Worm (Caenorhabditis elegans): ENCODE measurements around the gene R151.2.
A peak's percentile ranks its signal among the peaks of the same experiment; 100 is the strongest.

The R151.2 gene

ce11 chrIII:7197973-7198372 lies 11.8 kb upstream of the R151.2 start, which contains the start of gene exos-9:
exos-9 (minus strand) TSS chrIII:7198073.
- TF ChIP-seq nhr-11 (tag; optimal IDR thresholded peaks at IDR 0.05) (no peak), aha-1 (tag) (peak; percentile 31)

ce11 chrIII:7198838-7199237 lies 10.9 kb upstream of the R151.2 start, which contains the start of gene pfd-5:
pfd-5 (minus strand) TSS chrIII:7198884.
- peak; percentile 57 for TF ChIP-seq unc-130 (GFP tag; optimal IDR thresholded peaks at IDR 0.05)
- TF ChIP-seq mep-1 (tag; optimal IDR thresholded peaks at IDR 0.05), result peak; percentile 41
- TF ChIP-seq lin-38 (GFP tag; IDR thresholded peaks at IDR 0.05), result peak; percentile 53
- peak; percentile 36 for TF ChIP-seq hlh-30 (tag; optimal IDR thresholded peaks at IDR 0.05; ENCODE audit: insufficient read depth)
- peak; percentile 22 for TF ChIP-seq dve-1 (tag; optimal IDR thresholded peaks at IDR 0.05; ENCODE audit: insufficient read depth)
- TF ChIP-seq ceh-44 (GFP tag; IDR thresholded peaks at IDR 0.05), result 0 out of 2 replicates have a peak, but pooled peaks have one; percentile 26
- TF ChIP-seq dpl-1 (GFP tag; optimal IDR thresholded peaks at IDR 0.05), result peak; percentile 92
- no peak for TF ChIP-seq Y75B8A.6 (GFP tag; IDR thresholded peaks at IDR 0.05)
- TF ChIP-seq hif-1 (tag; optimal IDR thresholded peaks at IDR 0.05), result peak in 1 of 2 experiments; percentile 88
- peak in 1 of 2 experiments; percentile 84 for TF ChIP-seq lsy-2 (tag; optimal IDR thresholded peaks at IDR 0.05)
- TF ChIP-seq daf-16 (GFP tag; optimal IDR thresholded peaks at IDR 0.05), result no peak
- TF ChIP-seq daf-16 (tag; optimal IDR thresholded peaks at IDR 0.05), result peak; percentile 15
- peak; percentile 98 for TF ChIP-seq mes-2 (tag; optimal IDR thresholded peaks at IDR 0.05; ENCODE audit: poor library complexity, severe bottlenecking)
- TF ChIP-seq mdl-1 (tag; optimal IDR thresholded peaks at IDR 0.05), result no peak
- TF ChIP-seq daf-8 (GFP tag; IDR thresholded peaks at IDR 0.05), result no peak

DNA sequence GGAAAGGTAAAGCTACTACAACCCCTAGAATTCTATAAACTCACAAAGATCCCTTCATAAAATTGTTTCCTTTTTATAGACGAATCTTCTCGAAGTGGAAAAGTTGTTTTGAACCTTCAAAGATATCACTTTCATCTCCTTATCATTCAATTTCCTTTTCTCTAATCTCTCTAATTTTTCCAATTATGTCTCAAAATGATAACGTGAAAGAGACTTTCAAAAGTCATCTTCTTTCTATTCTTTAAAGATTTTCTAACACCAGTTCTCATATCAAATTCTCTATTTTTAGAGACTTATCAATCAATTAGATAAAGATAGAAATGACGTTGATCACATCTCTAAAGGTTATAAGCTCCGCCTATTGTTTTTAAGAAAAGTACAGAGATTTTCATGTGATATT lies 10.3 kb upstream of the R151.2 start:
- TF ChIP-seq cey-2 (tag; optimal IDR thresholded peaks at IDR 0.05; ENCODE audit: borderline replicate concordance, insufficient read depth) (peak; percentile 17), R02D3.7 (tag; optimal IDR thresholded peaks at IDR 0.05) (no peak), madf-9 (GFP tag; conservative IDR thresholded peaks at IDR 0.05) (no peak), attf-4 (tag; optimal IDR thresholded peaks at IDR 0.05) (no peak), lin-39 (tag; optimal IDR thresholded peaks at IDR 0.05) (no peak), Y105C5A.15 (GFP tag; IDR thresholded peaks at IDR 0.05) (no peak), unc-39 (tag; optimal IDR thresholded peaks at IDR 0.05) (no peak), set-16 (GFP tag; IDR thresholded peaks at IDR 0.05) (no peak), arid-1 (GFP tag; conservative IDR thresholded peaks at IDR 0.05) (no peak), dve-1 (tag; optimal IDR thresholded peaks at IDR 0.05; ENCODE audit: insufficient read depth) (peak; percentile 17), fkh-10 (GFP tag; optimal IDR thresholded peaks at IDR 0.05) (no peak), lin-29 (GFP tag; IDR thresholded peaks at IDR 0.05) (no peak), T26A8.4 (GFP tag; IDR thresholded peaks at IDR 0.05) (no peak), mep-1 (tag; optimal IDR thresholded peaks at IDR 0.05) (peak; percentile 25)

DNA sequence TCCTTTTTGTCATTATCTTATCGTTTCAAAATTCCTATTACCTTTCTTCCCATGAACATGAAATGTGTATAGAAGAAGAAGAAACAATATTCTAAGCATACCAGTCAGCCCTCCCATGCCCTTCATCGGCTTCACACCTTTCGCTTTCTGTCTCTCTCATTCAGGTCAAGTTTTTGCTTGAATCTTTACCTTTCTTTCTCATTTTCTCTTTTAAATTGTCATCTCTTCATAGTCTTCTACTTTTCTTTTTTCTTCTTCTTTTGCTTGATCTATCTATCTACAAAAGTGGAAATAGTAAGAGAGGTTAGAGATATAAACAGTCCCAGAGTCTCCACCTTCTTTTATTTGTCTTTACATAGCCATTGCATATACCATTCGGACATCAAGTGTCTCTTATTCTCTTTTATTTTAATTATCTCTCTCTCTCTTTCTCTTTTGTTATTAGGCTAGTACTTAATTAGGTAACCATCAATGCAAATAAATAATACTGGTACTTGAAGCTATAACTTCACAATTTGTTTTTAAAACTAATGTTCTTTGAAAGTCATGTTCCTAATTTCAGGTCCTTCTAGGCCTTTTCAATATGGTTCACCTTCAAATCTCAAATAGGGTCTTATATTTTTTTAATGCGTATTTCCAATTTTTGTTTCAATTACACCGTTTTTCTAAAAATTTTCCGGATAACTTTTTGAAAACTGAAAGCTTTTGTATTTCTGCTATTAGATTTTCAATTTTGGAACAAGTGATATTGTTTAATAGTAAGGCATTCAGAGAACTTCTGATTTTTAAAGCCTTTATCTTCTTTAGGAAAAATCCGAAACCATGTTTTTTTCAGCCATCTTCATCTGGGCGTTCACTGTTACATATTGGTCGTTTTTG lies 8.2 kb upstream of the R151.2 start, which contains the start of gene dpy-31:
dpy-31 (plus strand) TSS at position 829 of the 879 bp plus-strand sequence.
- TF ChIP-seq dmd-8 (GFP tag; IDR thresholded peaks at IDR 0.05), result no peak
- peak; percentile 13 for TF ChIP-seq hlh-11 (tag; optimal IDR thresholded peaks at IDR 0.05)
- TF ChIP-seq attf-4 (tag; optimal IDR thresholded peaks at IDR 0.05), result no peak
- TF ChIP-seq F26F4.8 (GFP tag; conservative IDR thresholded peaks at IDR 0.05), result no peak
- peak; percentile 21 for TF ChIP-seq nhr-28 (tag; optimal IDR thresholded peaks at IDR 0.05)
- peak; percentile 12 for TF ChIP-seq nhr-77 (tag; optimal IDR thresholded peaks at IDR 0.05)
- no peak for TF ChIP-seq zip-11 (GFP tag; IDR thresholded peaks at IDR 0.05)
- TF ChIP-seq unc-39 (tag; optimal IDR thresholded peaks at IDR 0.05), result no peak
- TF ChIP-seq ztf-11 (tag; optimal IDR thresholded peaks at IDR 0.05), result no peak
- peak; percentile 34 for TF ChIP-seq cey-2 (tag; optimal IDR thresholded peaks at IDR 0.05; ENCODE audit: borderline replicate concordance, insufficient read depth)
- peak in 1 of 2 experiments; percentile 44 for TF ChIP-seq lsy-2 (tag; optimal IDR thresholded peaks at IDR 0.05)
- no peak for TF ChIP-seq mdt-29 (GFP tag; IDR thresholded peaks at IDR 0.05)
- no peak for TF ChIP-seq zfp-3 (GFP tag; conservative IDR thresholded peaks at IDR 0.05)
- TF ChIP-seq lin-15B (tag; optimal IDR thresholded peaks at IDR 0.05), result no peak
- peak in 1 of 2 experiments; percentile 95 for TF ChIP-seq unc-62 (GFP tag; optimal IDR thresholded peaks at IDR 0.05 in 1 of 2)
- no peak for TF ChIP-seq unc-62 (tag; optimal IDR thresholded peaks at IDR 0.05)
- no peak for TF ChIP-seq daf-12 (tag; optimal IDR thresholded peaks at IDR 0.05)
- no peak for TF ChIP-seq ZK337.2 (GFP tag; IDR thresholded peaks at IDR 0.05)
- no peak for TF ChIP-seq F44E2.7 (GFP tag; IDR thresholded peaks at IDR 0.05)
- peak in 1 of 2 experiments; percentile 15 for TF ChIP-seq mdl-1 (tag; optimal IDR thresholded peaks at IDR 0.05)
- TF ChIP-seq mep-1 (tag; optimal IDR thresholded peaks at IDR 0.05), result peak; percentile 58
